Worm (Caenorhabditis elegans): Measurements from ENCODE around the gene inx-9.

The inx-9 gene

ce11 chrIV:11656144-11656780, 19.9 kb upstream of the inx-9 start, which contains the start of gene ZK809.5:
Gene ZK809.5, plus strand, starts transcription at chrIV:11656730.
- no peak for TF ChIP-seq ceh-9 (tag; optimal IDR thresholded peaks at IDR 0.05)
- TF ChIP-seq nfya-1 (tag; optimal IDR thresholded peaks at IDR 0.05; ENCODE audit: insufficient read depth): peak; percentile 20
- no peak for TF ChIP-seq ztf-4 (tag; optimal IDR thresholded peaks at IDR 0.05)
- TF ChIP-seq hmg-11 (tag; optimal IDR thresholded peaks at IDR 0.05): peak; percentile 34
- TF ChIP-seq snpc-4 (tag; optimal IDR thresholded peaks at IDR 0.05): no peak
- TF ChIP-seq nhr-11 (tag; optimal IDR thresholded peaks at IDR 0.05): no peak
- no peak for TF ChIP-seq elt-3 (tag; optimal IDR thresholded peaks at IDR 0.05)

- TF ChIP-seq nhr-43 (tag; optimal IDR thresholded peaks at IDR 0.05; ENCODE audit: poor library complexity, severe bottlenecking) (no peak), ZK546.5 (tag; optimal IDR thresholded peaks at IDR 0.05) (no peak), nhr-77 (tag; optimal IDR thresholded peaks at IDR 0.05) (no peak), nhr-12 (tag; optimal IDR thresholded peaks at IDR 0.05) (no peak), aly-2 (tag; optimal IDR thresholded peaks at IDR 0.05) (no peak), mml-1 (tag; optimal IDR thresholded peaks at IDR 0.05) (no peak), daf-12 (tag; optimal IDR thresholded peaks at IDR 0.05) (no peak), fos-1 (tag; optimal IDR thresholded peaks at IDR 0.05) (no peak), eor-1 (tag; optimal IDR thresholded peaks at IDR 0.05) (no peak), jun-1 (tag; optimal IDR thresholded peaks at IDR 0.05) (no peak), fkh-2 (tag; optimal IDR thresholded peaks at IDR 0.05) (no peak), egl-27 (tag; optimal IDR thresholded peaks at IDR 0.05) (no peak)
Observed at ce11 chrIV:11659794-11660312, 16.3 kb upstream of the inx-9 start, which contains the start of gene ZK792.1. Gene ZK792.1, plus strand, starts transcription at chrIV:11659844.

- TF ChIP-seq nhr-23 (tag; optimal IDR thresholded peaks at IDR 0.05): no peak
Observed at ce11 chrIV:11665010-11665409, 11.1 kb upstream of the inx-9 start, which contains the start of gene ZK809.9. Gene ZK809.9, plus strand, starts transcription at chrIV:11665310.

ce11 chrIV:11668001-11668400, 8.2 kb upstream of the inx-9 start, which contains the start of gene atg-4.2:
Gene atg-4.2, plus strand, starts transcription at chrIV:11668024.
- TF ChIP-seq zag-1 (tag; optimal IDR thresholded peaks at IDR 0.05) (no peak), daf-12 (tag; optimal IDR thresholded peaks at IDR 0.05) (no peak), snpc-4 (tag; optimal IDR thresholded peaks at IDR 0.05) (no peak), ceh-9 (tag; optimal IDR thresholded peaks at IDR 0.05) (no peak), fkh-10 (GFP tag; optimal IDR thresholded peaks at IDR 0.05) (no peak), tbx-2 (tag; optimal IDR thresholded peaks at IDR 0.05) (no peak), nhr-11 (tag; optimal IDR thresholded peaks at IDR 0.05) (no peak), nhr-25 (tag; optimal IDR thresholded peaks at IDR 0.05) (no peak), R02D3.7 (tag; optimal IDR thresholded peaks at IDR 0.05) (no peak), nhr-43 (tag; optimal IDR thresholded peaks at IDR 0.05; ENCODE audit: poor library complexity, severe bottlenecking) (no peak), lsy-12 (tag; optimal IDR thresholded peaks at IDR 0.05) (no peak)

- TF ChIP-seq lin-15B (tag; optimal IDR thresholded peaks at IDR 0.05) (no peak), mml-1 (tag; optimal IDR thresholded peaks at IDR 0.05) (no peak), nhr-28 (tag; optimal IDR thresholded peaks at IDR 0.05) (no peak), elt-2 (tag; optimal IDR thresholded peaks at IDR 0.05) (no peak), sea-2 (GFP tag; optimal IDR thresholded peaks at IDR 0.05) (no peak), ztf-11 (tag; optimal IDR thresholded peaks at IDR 0.05) (no peak), pha-4 (tag; optimal IDR thresholded peaks at IDR 0.05) (no peak), jun-1 (tag; optimal IDR thresholded peaks at IDR 0.05) (no peak), fkh-10 (GFP tag; optimal IDR thresholded peaks at IDR 0.05) (no peak), skn-1 (tag; optimal IDR thresholded peaks at IDR 0.05) (no peak), nhr-25 (tag; optimal IDR thresholded peaks at IDR 0.05) (no peak), ztf-4 (tag; optimal IDR thresholded peaks at IDR 0.05) (no peak), nhr-76 (tag; optimal IDR thresholded peaks at IDR 0.05) (no peak), nhr-11 (tag; optimal IDR thresholded peaks at IDR 0.05) (no peak), hmg-11 (tag; optimal IDR thresholded peaks at IDR 0.05) (no peak), ZK546.5 (tag; optimal IDR thresholded peaks at IDR 0.05) (no peak), R02D3.7 (tag; optimal IDR thresholded peaks at IDR 0.05) (no peak), elt-3 (tag; optimal IDR thresholded peaks at IDR 0.05) (no peak)
Observed at ce11 chrIV:11673543-11673942, 2.6 kb upstream of the inx-9 start, which contains the start of gene inx-8. Gene inx-8, plus strand, starts transcription at chrIV:11673843.

All from whole organism, L3 larva.